Fruit fly (Drosophila melanogaster): ENCODE results near the gene CG14543.

CG14543 gene

dm6 chr3R:26013664-26013948, 42.8 kb upstream of the CG14543 start (continued):
- TF ChIP-seq kni (GFP tag; optimal IDR thresholded peaks at IDR 0.05) (peak; percentile 63), gsb (GFP tag; IDR thresholded peaks at IDR 0.05) (no peak), CG1792 (GFP tag; optimal IDR thresholded peaks at IDR 0.05) (no peak), Trl (optimal IDR thresholded peaks at IDR 0.05) (no peak), Trl (GFP tag; optimal IDR thresholded peaks at IDR 0.05) (no peak), Side (GFP tag; optimal IDR thresholded peaks at IDR 0.05) (no peak), CG4282 (GFP tag; optimal IDR thresholded peaks at IDR 0.05) (no peak), phol (tag; optimal IDR thresholded peaks at IDR 0.05) (no peak), shn (GFP tag; optimal IDR thresholded peaks at IDR 0.05) (no peak), CG32767 (GFP tag; IDR thresholded peaks at IDR 0.05) (no peak), CG18262 (tag; optimal IDR thresholded peaks at IDR 0.05) (no peak), Pdp1 (GFP tag; optimal IDR thresholded peaks at IDR 0.05) (peak in 1 of 2 experiments; percentile 23)

- TF ChIP-seq Fer2 (tag; optimal IDR thresholded peaks at IDR 0.05): no peak
- TF ChIP-seq sqz (GFP tag; optimal IDR thresholded peaks at IDR 0.05): no peak
- TF ChIP-seq corto (GFP tag; optimal IDR thresholded peaks at IDR 0.05): no peak
- TF ChIP-seq CG1832 (GFP tag; optimal IDR thresholded peaks at IDR 0.05): no peak
- TF ChIP-seq vnd (GFP tag; IDR thresholded peaks at IDR 0.05; ENCODE audit: partially characterized antibody): no peak
- TF ChIP-seq Trl (optimal IDR thresholded peaks at IDR 0.05): no peak
- no peak for TF ChIP-seq Trl (GFP tag; optimal IDR thresholded peaks at IDR 0.05)
- TF ChIP-seq Meics (GFP tag; optimal IDR thresholded peaks at IDR 0.05): peak; percentile 62
- no peak for TF ChIP-seq Lhr (GFP tag; optimal IDR thresholded peaks at IDR 0.05)
- peak; percentile 53; the same call in 1 of the 2 replicates for TF ChIP-seq vvl (GFP tag; IDR thresholded peaks at IDR 0.05)
- no peak for TF ChIP-seq so (GFP tag; IDR thresholded peaks at IDR 0.05)
- TF ChIP-seq CG8765 (GFP tag; IDR thresholded peaks at IDR 0.05): no peak
- TF ChIP-seq gt (GFP tag; IDR thresholded peaks at IDR 0.05): no peak
- TF ChIP-seq CG30431 (GFP tag; optimal IDR thresholded peaks at IDR 0.05): no peak
- TF ChIP-seq Med (GFP tag): peak; percentile 39
- TF ChIP-seq CG10979 (tag; optimal IDR thresholded peaks at IDR 0.05): peak; percentile 79
- no peak for TF ChIP-seq kay (GFP tag; optimal IDR thresholded peaks at IDR 0.05)
- no peak for TF ChIP-seq CG42726 (GFP tag; IDR thresholded peaks at IDR 0.05; ENCODE audit: partially characterized antibody)
- TF ChIP-seq org-1 (GFP tag; optimal IDR thresholded peaks at IDR 0.05): peak; percentile 11
- TF ChIP-seq CG2129 (GFP tag; IDR thresholded peaks at IDR 0.05; ENCODE audit: partially characterized antibody): no peak
- no peak for TF ChIP-seq run (tag; optimal IDR thresholded peaks at IDR 0.05)
- no peak for TF ChIP-seq CG2116 (GFP tag; optimal IDR thresholded peaks at IDR 0.05)
- TF ChIP-seq schlank (tag; optimal IDR thresholded peaks at IDR 0.05): no peak
- no peak for TF ChIP-seq pum (GFP tag; optimal IDR thresholded peaks at IDR 0.05)
- peak; percentile 17; the same call in 1 of the 3 replicates for TF ChIP-seq B-H1 (GFP tag; IDR thresholded peaks at IDR 0.05)
- no peak for TF ChIP-seq slou (GFP tag; optimal IDR thresholded peaks at IDR 0.05)
- no peak for TF ChIP-seq CG43689 (GFP tag; IDR thresholded peaks at IDR 0.05)
- TF ChIP-seq Camta (GFP tag; optimal IDR thresholded peaks at IDR 0.05): no peak
- peak; percentile 33 for TF ChIP-seq CG1529 (GFP tag; optimal IDR thresholded peaks at IDR 0.05)
- TF ChIP-seq odd (GFP tag; optimal IDR thresholded peaks at IDR 0.05): peak; percentile 7
- peak; percentile 31 for TF ChIP-seq CG3281 (GFP tag; optimal IDR thresholded peaks at IDR 0.05)
- TF ChIP-seq Blimp-1 (GFP tag; optimal IDR thresholded peaks at IDR 0.05): peak; percentile 57
- no peak for TF ChIP-seq CG11085 (GFP tag; IDR thresholded peaks at IDR 0.05)
- TF ChIP-seq CG3407 (GFP tag; optimal IDR thresholded peaks at IDR 0.05): peak; percentile 14
- TF ChIP-seq CG32532 (GFP tag; IDR thresholded peaks at IDR 0.05): peak; percentile 45; the same call in 1 of the 2 replicates
- no peak for TF ChIP-seq ham (GFP tag; IDR thresholded peaks at IDR 0.05)
- peak; percentile 32; the same call in 1 of the 2 replicates for TF ChIP-seq al (GFP tag; IDR thresholded peaks at IDR 0.05)
- no peak for TF ChIP-seq jing (GFP tag; optimal IDR thresholded peaks at IDR 0.05)
- no peak for TF ChIP-seq Bdp1 (GFP tag; optimal IDR thresholded peaks at IDR 0.05)
- no peak for TF ChIP-seq TFAM (GFP tag; optimal IDR thresholded peaks at IDR 0.05)
- TF ChIP-seq peb (GFP tag; IDR thresholded peaks at IDR 0.05): no peak
Measured at dm6 chr3R:26014262-26014833, 42.1 kb upstream of the CG14543 start, which contains the start of gene Kaz-m1. Gene Kaz-m1, plus strand, starts transcription at chr3R:26014721.
